Fruit fly (Drosophila melanogaster): ENCODE measurements around the gene CG12608.

DNA sequence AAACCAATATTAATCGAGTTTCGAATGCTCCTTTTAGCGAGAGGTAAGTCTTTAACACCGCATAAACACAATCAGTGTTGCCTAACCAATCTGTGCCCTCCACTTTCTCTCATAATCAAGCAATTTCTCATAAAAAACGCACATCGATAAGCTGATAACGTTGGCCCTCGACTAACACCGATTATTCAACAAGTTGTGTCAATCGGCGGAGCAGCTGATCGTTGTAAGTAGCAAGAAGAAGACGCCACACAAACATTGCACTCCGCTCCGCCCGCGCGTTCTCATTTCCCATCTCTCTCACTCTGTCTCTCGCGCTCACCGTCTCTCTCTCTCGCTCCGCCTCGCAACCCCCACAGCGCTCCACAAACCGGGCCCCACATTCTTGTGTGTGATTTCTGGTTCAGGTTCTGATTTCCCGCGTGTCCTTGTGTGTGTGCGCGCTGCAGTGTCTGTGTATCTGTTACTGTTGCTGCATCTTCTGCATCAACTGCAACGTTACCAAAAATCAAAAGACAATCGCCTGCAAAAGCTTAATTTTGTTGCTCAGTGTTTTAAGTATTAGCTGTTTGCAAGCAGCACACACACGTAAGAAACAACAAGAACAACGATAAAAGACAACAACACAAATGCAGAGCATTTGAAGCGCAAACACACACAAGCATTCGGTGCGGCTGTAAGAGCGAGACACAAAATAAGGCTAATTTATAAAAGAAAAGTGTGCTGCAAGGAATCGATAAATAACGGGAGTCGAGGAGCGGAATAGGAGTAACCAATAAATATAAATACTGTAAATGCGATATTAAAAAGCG lies 11.2 kb downstream of the CG12608 start, which contains the start of the genes CG9114 and HDAC6:
- no peak for TF ChIP-seq CG9139 (GFP tag; optimal IDR thresholded peaks at IDR 0.05)
- peak; percentile 51 for TF ChIP-seq dsx (GFP tag; optimal IDR thresholded peaks at IDR 0.05; ENCODE audit: poor library complexity, severe bottlenecking)
- TF ChIP-seq acj6 (GFP tag; optimal IDR thresholded peaks at IDR 0.05) = no peak
- TF ChIP-seq CG16779 (tag; optimal IDR thresholded peaks at IDR 0.05) = no peak
- no peak for TF ChIP-seq Ets21C (GFP tag; optimal IDR thresholded peaks at IDR 0.05)
